Worm (Caenorhabditis elegans) whole organism, L3 larva: Measurements from ENCODE around the gene B0250.7.

Experiments
- aly-2 ChIP-seq: fragments of 150-350 bp; optimal IDR thresholded peaks from 2 replicates; lab custom pipeline; 2014; ENCODE audit warnings: missing biosample characterization, missing genetic modification characterization
- ama-1 ChIP-seq: fragments of 150-350 bp; optimal IDR thresholded peaks from 2 replicates; lab custom pipeline; 2018
- daf-12 ChIP-seq: fragments of 150-350 bp; optimal IDR thresholded peaks from 2 replicates; lab custom pipeline; 2014; ENCODE audit warnings: missing biosample characterization, missing genetic modification reagents, missing genetic modification characterization
- nhr-28 ChIP-seq: fragments of 150-350 bp; optimal IDR thresholded peaks from 2 replicates; lab custom pipeline; 2014; ENCODE audit warnings: missing biosample characterization, missing genetic modification characterization
- tbx-2 ChIP-seq: sonication (generic microtip); optimal IDR thresholded peaks from 2 replicates; lab custom pipeline; 2016; ENCODE audit warnings: mild to moderate bottlenecking, missing genetic modification characterization, missing compliant biosample characterization

DNA sequence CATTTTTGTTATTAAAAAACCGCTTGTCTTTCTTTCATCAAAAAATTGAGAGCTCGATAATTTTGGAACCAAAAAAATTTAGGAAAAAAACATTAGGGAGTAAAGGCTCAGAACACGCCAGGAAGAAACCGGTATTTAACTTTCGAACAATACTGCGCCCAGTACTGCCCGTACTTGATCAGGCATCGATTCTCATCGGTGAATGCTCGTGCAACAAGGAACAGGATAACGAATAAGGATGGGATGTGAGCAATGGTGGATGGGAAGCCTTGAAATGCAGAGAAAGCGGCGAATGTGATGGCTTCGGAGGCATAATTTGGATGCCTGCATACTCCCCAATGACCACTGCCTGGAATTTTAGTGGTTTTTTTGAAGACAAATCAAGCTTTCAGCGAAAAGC, 4.9 kb upstream of the B0250.7 start:
- no peak for TF ChIP-seq tbx-2
- no peak for TF ChIP-seq nhr-28 (tag; lab: Kevin White, UChicago)
- no peak for TF ChIP-seq aly-2 (tag; lab: Kevin White, UChicago)
- no peak for TF ChIP-seq ama-1 (lab: Kevin White, UChicago)
- TF ChIP-seq daf-12 (tag; lab: Kevin White, UChicago) = no peak
